Worm (Caenorhabditis elegans): ENCODE results near the gene ric-3.

The ric-3 gene

DNA sequence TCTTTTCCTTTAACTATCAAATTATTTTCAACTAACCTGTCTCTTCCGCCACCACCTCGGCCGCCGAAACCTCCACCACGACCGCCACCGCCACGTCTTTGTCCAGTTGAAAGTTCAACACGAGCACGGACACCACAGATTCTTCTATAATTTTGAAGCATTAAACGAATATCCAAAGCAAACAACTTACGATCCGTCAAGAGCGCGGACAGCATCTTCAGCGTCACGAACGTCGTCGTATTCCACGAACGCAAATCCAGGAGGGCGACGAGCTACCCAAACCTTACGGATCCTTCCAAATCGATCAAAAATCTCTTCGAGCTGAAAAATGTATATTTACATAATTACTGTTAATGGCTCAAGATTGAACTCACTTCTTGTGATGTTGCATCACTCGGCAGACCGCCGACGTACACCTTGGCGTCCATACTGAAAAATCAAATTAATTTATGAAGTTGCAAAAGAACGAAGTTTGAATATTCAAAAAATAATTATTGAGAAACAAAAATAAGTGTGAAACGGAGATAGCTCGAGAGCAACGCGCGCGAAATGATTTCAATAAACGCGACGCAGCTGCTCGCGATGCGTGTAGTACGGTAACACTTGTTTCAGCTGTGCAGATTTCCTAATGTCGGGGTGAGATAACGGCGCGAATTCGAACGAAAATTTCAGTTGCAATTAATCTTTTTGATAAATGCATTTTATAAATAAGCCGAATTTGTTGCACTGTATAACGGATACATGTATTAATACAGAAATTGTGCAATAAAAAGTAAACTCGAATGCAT is 27.1 kb upstream of the ric-3 start, which contains the start of gene rsp-6:
rsp-6 (minus strand) TSS at position 429 of the 788 bp plus-strand sequence.
- peak; percentile 73 for TF ChIP-seq cog-1 (tag; optimal IDR thresholded peaks at IDR 0.05)
- TF ChIP-seq T22C8.4 (GFP tag; IDR thresholded peaks at IDR 0.05): no peak
- peak; percentile 67; the same call in 1 of the 2 replicates for TF ChIP-seq flt-1 (GFP tag; IDR thresholded peaks at IDR 0.05)

DNA sequence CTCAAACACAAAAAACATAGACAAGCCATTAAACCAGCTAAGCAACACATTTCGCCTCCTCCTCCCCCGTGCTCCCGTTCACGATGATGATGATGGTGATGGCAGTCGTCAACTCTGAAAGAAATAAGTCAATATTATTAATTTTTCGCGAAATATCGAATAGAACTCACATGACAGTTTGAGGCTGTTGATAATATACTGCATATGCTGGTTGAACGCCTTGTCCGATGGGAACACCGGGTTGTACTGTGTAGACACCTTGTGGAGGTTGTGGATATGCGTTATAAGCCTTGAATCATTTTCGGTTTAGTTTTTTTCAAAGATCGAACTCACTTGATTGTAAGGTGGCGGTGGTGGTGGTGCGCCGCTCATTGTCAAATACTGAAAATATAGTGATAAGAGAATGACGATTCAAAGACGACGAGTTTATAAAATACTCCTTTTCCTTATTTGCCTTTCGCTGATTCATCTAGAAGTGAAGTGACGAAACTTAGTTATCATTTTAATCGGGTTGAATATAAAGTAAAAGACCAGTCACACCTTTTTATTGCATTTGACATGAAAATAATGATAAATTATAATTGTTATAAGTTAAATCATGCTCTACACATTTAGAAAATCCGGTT is 26.1 kb upstream of the ric-3 start, which contains the start of gene C33H5.13:
C33H5.13 (minus strand) TSS at position 443 of the 626 bp plus-strand sequence.
- TF ChIP-seq ztf-23 (GFP tag; IDR thresholded peaks at IDR 0.05) (no peak), ref-1 (GFP tag; conservative IDR thresholded peaks at IDR 0.05) (no peak), klf-2 (GFP tag; conservative IDR thresholded peaks at IDR 0.05) (no peak), cog-1 (tag; optimal IDR thresholded peaks at IDR 0.05) (no peak), med-1 (GFP tag; optimal IDR thresholded peaks at IDR 0.05; ENCODE audit: insufficient read depth) (no peak), ztf-29 (GFP tag; IDR thresholded peaks at IDR 0.05) (no peak), flt-1 (GFP tag; IDR thresholded peaks at IDR 0.05) (no peak), tab-1 (GFP tag; IDR thresholded peaks at IDR 0.05) (no peak), T22C8.4 (GFP tag; IDR thresholded peaks at IDR 0.05) (no peak)

DNA sequence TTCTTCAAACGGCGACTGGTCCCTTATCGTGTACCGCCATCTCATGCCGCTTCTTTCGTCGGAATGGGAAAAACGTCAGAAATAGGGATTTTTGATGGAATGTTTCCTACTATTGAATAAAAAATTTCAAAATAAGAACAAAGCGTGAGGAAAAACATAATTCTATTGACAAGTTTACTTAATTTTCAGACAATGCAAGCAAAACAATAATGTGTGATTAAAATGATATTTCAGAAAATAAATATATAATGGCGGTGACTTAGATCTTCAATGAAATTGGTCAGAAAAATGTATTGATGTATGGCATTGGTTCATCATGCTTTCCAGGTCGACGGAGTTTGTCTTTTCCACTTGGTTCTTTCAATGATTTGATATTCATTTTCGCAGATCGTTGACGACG is 23.3 kb upstream of the ric-3 start, which contains the start of gene ntp-1:
ntp-1 (minus strand) TSS at position 101 of the 400 bp plus-strand sequence.
- TF ChIP-seq tab-1 (GFP tag; IDR thresholded peaks at IDR 0.05): no peak
- no peak for TF ChIP-seq flt-1 (GFP tag; IDR thresholded peaks at IDR 0.05)
- no peak for TF ChIP-seq ztf-23 (GFP tag; IDR thresholded peaks at IDR 0.05)
- TF ChIP-seq med-1 (GFP tag; optimal IDR thresholded peaks at IDR 0.05; ENCODE audit: insufficient read depth): no peak
- no peak for TF ChIP-seq cog-1 (tag; optimal IDR thresholded peaks at IDR 0.05)

DNA sequence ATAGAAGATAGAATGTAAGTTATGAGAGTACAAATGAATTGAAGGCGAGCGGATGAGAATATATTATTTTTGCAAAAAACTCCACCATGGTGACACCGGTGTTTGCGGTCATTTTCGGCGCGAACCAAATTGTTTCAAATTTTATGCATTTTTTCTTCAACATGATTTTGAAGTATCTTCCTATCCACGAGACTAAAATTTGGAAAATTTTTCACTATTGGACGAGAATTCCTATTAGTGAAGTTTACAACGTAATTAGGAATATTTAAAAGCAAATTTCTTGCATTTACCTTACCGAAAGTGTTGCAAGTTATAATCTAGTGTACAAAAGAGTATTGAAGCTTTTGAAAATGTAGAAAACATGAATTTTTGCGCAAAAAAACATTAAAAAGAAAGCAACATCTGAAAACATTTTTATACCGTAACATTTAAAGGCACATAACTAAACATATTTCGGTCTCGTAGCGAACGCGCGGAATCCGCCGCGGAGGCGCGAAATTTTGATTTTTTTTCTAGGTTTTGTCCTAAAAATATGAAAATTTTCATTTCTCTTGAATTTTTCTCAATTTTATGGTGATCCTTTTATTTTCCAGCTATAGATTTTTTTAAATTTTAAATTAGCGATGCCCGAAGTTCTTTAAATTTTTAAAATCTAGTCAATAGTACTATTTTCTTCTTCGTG is 21.5 kb upstream of the ric-3 start, which contains the start of gene sgo-1:
sgo-1 (minus strand) TSS at position 51 of the 682 bp plus-strand sequence.
- no peak for TF ChIP-seq ztf-23 (GFP tag; IDR thresholded peaks at IDR 0.05)
- TF ChIP-seq ztf-29 (GFP tag; IDR thresholded peaks at IDR 0.05): no peak
- TF ChIP-seq cog-1 (tag; optimal IDR thresholded peaks at IDR 0.05): no peak
- no peak for TF ChIP-seq med-1 (GFP tag; optimal IDR thresholded peaks at IDR 0.05; ENCODE audit: insufficient read depth)
- TF ChIP-seq tab-1 (GFP tag; IDR thresholded peaks at IDR 0.05): no peak
- TF ChIP-seq klf-2 (GFP tag; conservative IDR thresholded peaks at IDR 0.05): no peak
- TF ChIP-seq ref-1 (GFP tag; conservative IDR thresholded peaks at IDR 0.05): no peak
- TF ChIP-seq T22C8.4 (GFP tag; IDR thresholded peaks at IDR 0.05): no peak
- TF ChIP-seq flt-1 (GFP tag; IDR thresholded peaks at IDR 0.05): no peak

DNA sequence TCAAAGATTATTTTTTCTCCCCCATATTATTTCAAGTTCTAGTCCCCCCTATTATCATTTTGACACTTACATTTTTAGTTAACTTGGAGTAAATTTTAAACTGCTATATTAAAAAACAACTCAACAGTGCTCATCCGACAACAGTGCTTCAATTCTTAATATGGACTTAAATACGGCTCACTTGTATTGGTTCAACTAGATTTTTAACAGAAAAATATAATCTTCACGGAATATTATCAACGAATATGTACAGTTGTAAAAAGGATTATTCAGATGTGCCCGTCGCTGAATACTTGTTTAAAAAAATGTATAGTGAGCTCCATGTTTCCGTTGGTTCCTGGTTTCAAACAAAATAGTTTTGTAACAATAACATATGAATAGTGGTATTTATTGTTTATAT is 17.7 kb upstream of the ric-3 start:
- TF ChIP-seq cog-1 (tag; optimal IDR thresholded peaks at IDR 0.05) (no peak), med-1 (GFP tag; optimal IDR thresholded peaks at IDR 0.05; ENCODE audit: insufficient read depth) (no peak), flt-1 (GFP tag; IDR thresholded peaks at IDR 0.05) (no peak), tab-1 (GFP tag; IDR thresholded peaks at IDR 0.05) (no peak)

DNA sequence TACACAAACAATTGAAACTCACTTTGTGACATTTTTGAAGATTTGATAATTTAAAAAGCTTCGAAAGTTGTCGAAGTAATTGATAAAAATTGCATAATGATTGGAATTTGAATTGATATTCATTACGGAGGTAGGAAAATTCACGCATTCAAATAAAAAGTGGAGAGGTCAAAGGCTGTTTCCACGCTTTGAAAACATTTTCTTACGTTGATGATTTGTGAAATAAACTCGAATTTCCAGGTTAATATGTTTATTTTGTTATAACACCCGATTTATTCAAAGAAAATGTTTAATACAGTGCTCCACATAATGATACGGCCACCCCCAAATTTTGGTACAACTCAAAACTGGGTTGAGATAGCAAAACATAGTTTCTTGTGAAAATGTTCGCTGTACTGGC is 14.8 kb upstream of the ric-3 start, which contains the start of gene C33H5.16:
C33H5.16 (minus strand) TSS at position 101 of the 400 bp plus-strand sequence.
- TF ChIP-seq tab-1 (GFP tag; IDR thresholded peaks at IDR 0.05) (no peak), cog-1 (tag; optimal IDR thresholded peaks at IDR 0.05) (no peak), ztf-23 (GFP tag; IDR thresholded peaks at IDR 0.05) (no peak), ref-1 (GFP tag; conservative IDR thresholded peaks at IDR 0.05) (no peak), flt-1 (GFP tag; IDR thresholded peaks at IDR 0.05) (no peak), T22C8.4 (GFP tag; IDR thresholded peaks at IDR 0.05) (no peak), med-1 (GFP tag; optimal IDR thresholded peaks at IDR 0.05; ENCODE audit: insufficient read depth) (no peak), ztf-29 (GFP tag; IDR thresholded peaks at IDR 0.05) (no peak)

DNA sequence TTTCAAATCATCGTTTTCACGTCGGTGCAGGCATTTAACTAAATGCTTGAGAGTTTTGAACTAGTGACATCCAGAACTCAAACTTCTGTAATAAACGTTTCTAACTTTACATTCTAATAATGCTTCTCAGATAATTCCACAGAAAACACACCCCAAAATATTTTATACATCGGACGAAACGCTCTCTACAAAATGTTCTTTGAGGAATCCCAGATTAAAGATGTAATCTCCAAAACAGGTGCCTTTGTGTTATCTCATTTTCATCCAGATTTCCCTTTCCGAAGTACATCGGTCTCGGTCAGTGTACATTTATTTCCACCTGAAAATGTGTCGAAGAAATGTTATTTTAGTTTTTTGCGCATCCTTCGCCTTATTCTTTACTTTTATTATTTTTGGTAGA is 13.3 kb upstream of the ric-3 start, which contains the start of gene C33H5.2:
C33H5.2 (plus strand) TSS at position 301 of the 400 bp plus-strand sequence.
- no peak for TF ChIP-seq med-1 (GFP tag; optimal IDR thresholded peaks at IDR 0.05; ENCODE audit: insufficient read depth)
- TF ChIP-seq ref-1 (GFP tag; conservative IDR thresholded peaks at IDR 0.05): no peak
- no peak for TF ChIP-seq cog-1 (tag; optimal IDR thresholded peaks at IDR 0.05)
- no peak for TF ChIP-seq ztf-23 (GFP tag; IDR thresholded peaks at IDR 0.05)
- TF ChIP-seq T22C8.4 (GFP tag; IDR thresholded peaks at IDR 0.05): no peak
- no peak for TF ChIP-seq ztf-29 (GFP tag; IDR thresholded peaks at IDR 0.05)
- TF ChIP-seq flt-1 (GFP tag; IDR thresholded peaks at IDR 0.05): no peak
- no peak for TF ChIP-seq klf-2 (GFP tag; conservative IDR thresholded peaks at IDR 0.05)
- TF ChIP-seq tab-1 (GFP tag; IDR thresholded peaks at IDR 0.05): no peak

DNA sequence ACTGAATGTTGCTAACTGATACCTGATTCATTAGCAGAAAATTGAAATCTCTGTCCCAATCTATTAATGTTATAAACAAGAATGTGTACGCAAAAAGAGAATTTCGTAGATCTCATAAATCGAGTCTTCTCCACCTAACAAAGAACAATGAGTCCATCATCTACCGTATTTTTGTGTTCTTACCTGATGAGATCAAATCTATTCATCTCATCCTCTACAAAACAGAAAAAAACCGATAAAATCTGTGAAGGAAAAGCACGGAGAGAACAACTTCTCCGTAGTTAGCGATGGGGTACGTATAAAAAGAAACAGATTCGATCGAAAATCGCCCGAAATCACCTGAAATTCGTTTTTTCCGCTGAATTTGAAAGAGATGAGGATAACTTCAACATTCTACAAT is 9.5 kb upstream of the ric-3 start, which contains the start of gene C33H5.1:
C33H5.1 (plus strand) TSS at position 330 of the 400 bp plus-strand sequence.
- TF ChIP-seq tab-1 (GFP tag; IDR thresholded peaks at IDR 0.05): no peak
- no peak for TF ChIP-seq ztf-29 (GFP tag; IDR thresholded peaks at IDR 0.05)
- no peak for TF ChIP-seq klf-2 (GFP tag; conservative IDR thresholded peaks at IDR 0.05)
- TF ChIP-seq ztf-23 (GFP tag; IDR thresholded peaks at IDR 0.05): no peak

DNA sequence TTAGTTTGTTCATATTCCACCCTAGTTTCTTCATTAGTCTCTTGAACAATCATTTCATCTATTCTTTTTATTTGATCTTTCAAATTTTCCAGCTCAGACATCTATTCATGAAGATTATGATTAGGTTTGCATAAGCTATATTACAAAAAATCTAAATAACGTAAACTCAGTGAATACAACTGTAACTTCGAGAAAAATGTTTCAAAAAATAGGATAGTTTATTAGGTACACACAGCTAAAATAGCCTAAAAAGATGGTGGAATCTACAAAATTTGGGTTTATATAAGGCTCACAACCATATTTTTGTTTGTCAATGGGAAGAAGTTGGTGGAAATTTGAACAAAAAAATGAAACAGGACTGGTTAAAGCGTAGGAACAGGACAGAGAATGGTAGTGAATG is 5.3 kb upstream of the ric-3 start, which contains the start of gene zgpa-1:
zgpa-1 (minus strand) TSS at position 101 of the 400 bp plus-strand sequence.
- TF ChIP-seq ref-1 (GFP tag; conservative IDR thresholded peaks at IDR 0.05): no peak
